Worm (Caenorhabditis elegans) whole organism, midembryonic: Measurements from ENCODE around the gene K03D3.2.
"Not testable (repeated sequence)": the region's sequence is repeated elsewhere in the genome, so short reads cannot be mapped to it uniquely, and the experiment has no call there.

Source experiments
- T22C8.4 ChIP-seq: fragments of 200-800 bp; sonication (Bioruptor generic); IDR thresholded peaks from 2 replicates; pipeline ENCODE4 v1.3.6; 2022; ENCODE audit warnings: missing genetic modification characterization, missing compliant biosample characterization
- cog-1 ChIP-seq: sonication (generic microtip); optimal IDR thresholded peaks from 2 replicates; lab custom pipeline; 2016; ENCODE audit warnings: missing genetic modification characterization, missing compliant biosample characterization
- flt-1 ChIP-seq: fragments of 200-800 bp; sonication (Bioruptor generic); IDR thresholded peaks from 2 replicates; pipeline ENCODE4 v1.3.6; 2022; ENCODE audit warnings: missing genetic modification characterization, missing compliant biosample characterization
- klf-2 ChIP-seq: fragments of 200-800 bp; sonication (Bioruptor generic); conservative IDR thresholded peaks from 2 replicates; pipeline ENCODE4 v1.3.6; 2022; ENCODE audit warnings: missing genetic modification reagents, missing genetic modification characterization, missing compliant biosample characterization
- med-1 ChIP-seq: sonication (generic microtip); optimal IDR thresholded peaks from 2 replicates; lab custom pipeline; 2017; ENCODE audit warnings: missing genetic modification characterization, mild to moderate bottlenecking, missing compliant biosample characterization, antibody characterized with exemption, missing genetic modification reagents; ENCODE audit not compliant: insufficient read depth
- ref-1 ChIP-seq: fragments of 200-800 bp; sonication (Bioruptor generic); conservative IDR thresholded peaks from 2 replicates; pipeline ENCODE4 v1.3.6; 2022; ENCODE audit warnings: missing genetic modification reagents, missing genetic modification characterization, missing compliant biosample characterization
- tab-1 ChIP-seq: fragments of 200-800 bp; sonication (Bioruptor generic); IDR thresholded peaks from 2 replicates; pipeline ENCODE4 v1.3.6; 2022; ENCODE audit warnings: missing genetic modification characterization, missing compliant biosample characterization
- ztf-23 ChIP-seq: fragments of 200-800 bp; sonication (Bioruptor generic); IDR thresholded peaks from 2 replicates; pipeline ENCODE4 v1.3.6; 2022; ENCODE audit warnings: missing genetic modification reagents, missing genetic modification characterization, missing compliant biosample characterization
- ztf-29 ChIP-seq: fragments of 200-800 bp; sonication (Bioruptor generic); IDR thresholded peaks from 2 replicates; pipeline ENCODE4 v1.3.6; 2022; ENCODE audit warnings: missing genetic modification reagents, missing genetic modification characterization, missing compliant biosample characterization

K03D3.2 gene

ce11 chrIV:16330508-16330907 lies 2.1 kb upstream of the K03D3.2 start:
- TF ChIP-seq klf-2 (GFP tag; lab: Robert Waterston, UW) (no peak), flt-1 (no peak), T22C8.4 (GFP tag; lab: Robert Waterston, UW) (no peak), tab-1 (GFP tag; lab: Robert Waterston, UW) (no peak), ztf-23 (GFP tag; lab: Robert Waterston, UW) (no peak), ztf-29 (GFP tag; lab: Robert Waterston, UW) (no peak), cog-1 (no peak), med-1 (GFP tag; lab: Kevin White, UChicago) (no peak), ref-1 (GFP tag; lab: Robert Waterston, UW) (no peak)

ce11 chrIV:16329159-16329558 lies 740 bp upstream of the K03D3.2 start, which contains the start of gene srz-74:
Gene srz-74, plus strand, starts transcription at chrIV:16329459.
- TF ChIP-seq ztf-23 (GFP tag; lab: Robert Waterston, UW): no peak

ce11 chrIV:16324589-16324988 lies 3.8 kb downstream of the K03D3.2 start, which contains the start of gene srz-105:
Gene srz-105, plus strand, starts transcription at chrIV:16324889.
- no peak for TF ChIP-seq med-1 (GFP tag; lab: Kevin White, UChicago)
- no peak for TF ChIP-seq klf-2 (GFP tag; lab: Robert Waterston, UW)
- TF ChIP-seq ztf-29 (GFP tag; lab: Robert Waterston, UW): no peak
- no peak for TF ChIP-seq T22C8.4 (GFP tag; lab: Robert Waterston, UW)
- no peak for TF ChIP-seq cog-1
- TF ChIP-seq flt-1: no peak
- no peak for TF ChIP-seq tab-1 (GFP tag; lab: Robert Waterston, UW)
- TF ChIP-seq ref-1 (GFP tag; lab: Robert Waterston, UW): no peak
- no peak for TF ChIP-seq ztf-23 (GFP tag; lab: Robert Waterston, UW)

- no peak for TF ChIP-seq cog-1
- no peak for TF ChIP-seq ref-1 (GFP tag; lab: Robert Waterston, UW)
Observed at ce11 chrIV:16323373-16323772, 5.0 kb downstream of the K03D3.2 start, which contains the start of gene srz-104. Gene srz-104, plus strand, starts transcription at chrIV:16323673.

- TF ChIP-seq klf-2 (GFP tag; lab: Robert Waterston, UW): no peak
- TF ChIP-seq ztf-23 (GFP tag; lab: Robert Waterston, UW): no peak
- TF ChIP-seq med-1 (GFP tag; lab: Kevin White, UChicago): no peak
- no peak for TF ChIP-seq ztf-29 (GFP tag; lab: Robert Waterston, UW)
- no peak for TF ChIP-seq flt-1
- TF ChIP-seq cog-1: no peak
- TF ChIP-seq T22C8.4 (GFP tag; lab: Robert Waterston, UW): no peak
- no peak for TF ChIP-seq tab-1 (GFP tag; lab: Robert Waterston, UW)
- TF ChIP-seq ref-1 (GFP tag; lab: Robert Waterston, UW): no peak
Observed at ce11 chrIV:16320866-16321265, 7.6 kb downstream of the K03D3.2 start, which contains the start of gene srz-61. Gene srz-61, plus strand, starts transcription at chrIV:16321166.

ce11 chrIV:16320410-16320809 lies 8.0 kb downstream of the K03D3.2 start, which contains the start of gene K03D3.5:
Gene K03D3.5, minus strand, starts transcription at chrIV:16320510.
- TF ChIP-seq med-1 (GFP tag; lab: Kevin White, UChicago): no peak
- no peak for TF ChIP-seq ztf-29 (GFP tag; lab: Robert Waterston, UW)
- no peak for TF ChIP-seq flt-1
- TF ChIP-seq ztf-23 (GFP tag; lab: Robert Waterston, UW): no peak
- no peak for TF ChIP-seq klf-2 (GFP tag; lab: Robert Waterston, UW)
- TF ChIP-seq ref-1 (GFP tag; lab: Robert Waterston, UW): no peak
- TF ChIP-seq T22C8.4 (GFP tag; lab: Robert Waterston, UW): no peak
- TF ChIP-seq tab-1 (GFP tag; lab: Robert Waterston, UW): no peak
- no peak for TF ChIP-seq cog-1

ce11 chrIV:16310103-16310502 lies 18.3 kb downstream of the K03D3.2 start:
- no peak for TF ChIP-seq klf-2 (GFP tag; lab: Robert Waterston, UW)
- TF ChIP-seq tab-1 (GFP tag; lab: Robert Waterston, UW): no peak
- no peak for TF ChIP-seq ztf-29 (GFP tag; lab: Robert Waterston, UW)
- no peak for TF ChIP-seq cog-1
- no peak for TF ChIP-seq ztf-23 (GFP tag; lab: Robert Waterston, UW)
- TF ChIP-seq flt-1: no peak

- not testable (repeated sequence) for TF ChIP-seq T22C8.4 (GFP tag; lab: Robert Waterston, UW); med-1 (GFP tag; lab: Kevin White, UChicago); tab-1 (GFP tag; lab: Robert Waterston, UW)
Observed at ce11 chrIV:16307925-16308324, 20.5 kb downstream of the K03D3.2 start, which contains the start of gene rac-2. Gene rac-2, plus strand, starts transcription at chrIV:16308225.

- no peak for TF ChIP-seq med-1 (GFP tag; lab: Kevin White, UChicago)
- no peak for TF ChIP-seq cog-1
- TF ChIP-seq ztf-23 (GFP tag; lab: Robert Waterston, UW): no peak
- TF ChIP-seq ref-1 (GFP tag; lab: Robert Waterston, UW): no peak
- TF ChIP-seq ztf-29 (GFP tag; lab: Robert Waterston, UW): no peak
- TF ChIP-seq T22C8.4 (GFP tag; lab: Robert Waterston, UW): no peak
- no peak for TF ChIP-seq tab-1 (GFP tag; lab: Robert Waterston, UW)
- no peak for TF ChIP-seq klf-2 (GFP tag; lab: Robert Waterston, UW)
- no peak for TF ChIP-seq flt-1
Observed at ce11 chrIV:16306918-16307317, 21.5 kb downstream of the K03D3.2 start.

- TF ChIP-seq ztf-23 (GFP tag; lab: Robert Waterston, UW): no peak
- TF ChIP-seq tab-1 (GFP tag; lab: Robert Waterston, UW): no peak
- no peak for TF ChIP-seq flt-1
- no peak for TF ChIP-seq klf-2 (GFP tag; lab: Robert Waterston, UW)
- no peak for TF ChIP-seq T22C8.4 (GFP tag; lab: Robert Waterston, UW)
- no peak for TF ChIP-seq ref-1 (GFP tag; lab: Robert Waterston, UW)
- no peak for TF ChIP-seq med-1 (GFP tag; lab: Kevin White, UChicago)
- no peak for TF ChIP-seq ztf-29 (GFP tag; lab: Robert Waterston, UW)
- TF ChIP-seq cog-1: no peak
Observed at ce11 chrIV:16298851-16299250, 29.6 kb downstream of the K03D3.2 start, which contains the start of gene srz-72. Gene srz-72, plus strand, starts transcription at chrIV:16299151.
